Fruit fly (Drosophila melanogaster) whole organism, embryonic: ENCODE data around the gene spg.

Experiments used
- Asciz ChIP-seq: fragments of 200-800 bp; sonication (Bioruptor generic); optimal IDR thresholded peaks from 2 replicates; lab custom pipeline; 2017; ENCODE audit warnings: missing biosample characterization, mild to moderate bottlenecking, missing genetic modification characterization, missing genetic modification reagents
- Awh ChIP-seq: fragments of 200-800 bp; sonication (Bioruptor generic); IDR thresholded peaks from 2 replicates; pipeline ENCODE4, ENCODE4 v1.3.6; 2022; ENCODE audit warnings: missing biosample characterization, missing genetic modification characterization
- Bdp1 ChIP-seq: fragments of 200-800 bp; sonication (Bioruptor generic); optimal IDR thresholded peaks from 3 replicates; lab custom pipeline; 2016; ENCODE audit warnings: missing biosample characterization, missing genetic modification characterization
- CG11093 ChIP-seq: fragments of 200-800 bp; sonication (Bioruptor generic); IDR thresholded peaks from 3 replicates; pipeline ENCODE4 v1.3.6; 2022; ENCODE audit warnings: missing biosample characterization, missing genetic modification characterization
- CG12155 ChIP-seq: fragments of 200-800 bp; sonication (Bioruptor generic); optimal IDR thresholded peaks from 3 replicates; lab custom pipeline; 2016; ENCODE audit warnings: missing biosample characterization, missing genetic modification characterization
- CG12769 ChIP-seq: fragments of 200-800 bp; sonication (Bioruptor generic); optimal IDR thresholded peaks from 2 replicates; lab custom pipeline; 2019; ENCODE audit warnings: missing biosample characterization, mild to moderate bottlenecking, missing genetic modification characterization, moderate library complexity
- CG13424 ChIP-seq: fragments of 200-800 bp; sonication (Bioruptor generic); optimal IDR thresholded peaks from 2 replicates; lab custom pipeline; 2019; ENCODE audit warnings: missing biosample characterization, mild to moderate bottlenecking, missing genetic modification characterization, moderate library complexity
- CG15011 ChIP-seq: fragments of 200-800 bp; sonication (Bioruptor generic); optimal IDR thresholded peaks from 3 replicates; lab custom pipeline; 2018; ENCODE audit warnings: missing biosample characterization, mild to moderate bottlenecking, missing genetic modification characterization
- CG16779 ChIP-seq: fragments of 200-800 bp; sonication (Bioruptor generic); IDR thresholded peaks from 2 replicates; pipeline ENCODE4 v1.3.6; 2022; ENCODE audit warnings: missing biosample characterization, missing genetic modification characterization
- CG17568 ChIP-seq: fragments of 200-800 bp; sonication (Bioruptor generic); optimal IDR thresholded peaks from 2 replicates; lab custom pipeline; 2018; ENCODE audit warnings: missing biosample characterization, mild to moderate bottlenecking, missing genetic modification characterization, moderate library complexity
- CG18011 ChIP-seq: fragments of 200-800 bp; sonication (Bioruptor generic); optimal IDR thresholded peaks from 2 replicates; lab custom pipeline; 2017; ENCODE audit warnings: missing biosample characterization, missing genetic modification characterization, mild to moderate bottlenecking, moderate library complexity, missing genotype
- CG2116 ChIP-seq: fragments of 200-800 bp; sonication (Bioruptor generic); optimal IDR thresholded peaks from 3 replicates; lab custom pipeline; 2018; ENCODE audit warnings: missing biosample characterization, mild to moderate bottlenecking, missing genetic modification characterization
- CG32767 ChIP-seq: fragments of 200-800 bp; sonication (Bioruptor generic); IDR thresholded peaks from 2 replicates; pipeline ENCODE4 v1.3.6; 2022; ENCODE audit warnings: missing biosample characterization, missing genetic modification characterization
- CG3838 ChIP-seq: fragments of 200-800 bp; sonication (Bioruptor generic); optimal IDR thresholded peaks from 3 replicates; lab custom pipeline; 2016; ENCODE audit warnings: missing biosample characterization, missing genetic modification characterization
- CG4424 ChIP-seq: fragments of 200-800 bp; sonication (Bioruptor generic); optimal IDR thresholded peaks from 3 replicates; lab custom pipeline; 2016; ENCODE audit warnings: missing biosample characterization, missing genetic modification characterization
- CG5180 ChIP-seq: fragments of 200-800 bp; sonication (Bioruptor generic); optimal IDR thresholded peaks from 3 replicates; lab custom pipeline; 2017; ENCODE audit warnings: missing biosample characterization, missing genetic modification characterization, mild to moderate bottlenecking, moderate library complexity, missing genetic modification reagents
- CG6854 ChIP-seq: fragments of 200-800 bp; sonication (Bioruptor generic); optimal IDR thresholded peaks from 3 replicates; lab custom pipeline; 2017; ENCODE audit warnings: missing biosample characterization, mild to moderate bottlenecking, missing genetic modification characterization
- CG7372 ChIP-seq: fragments of 200-800 bp; sonication (Bioruptor generic); IDR thresholded peaks from 2 replicates; pipeline ENCODE4 v1.3.6; 2022; ENCODE audit warnings: missing biosample characterization, missing genetic modification characterization
- CG7556 ChIP-seq: fragments of 200-800 bp; sonication (Bioruptor generic); optimal IDR thresholded peaks from 2 replicates; lab custom pipeline; 2017; ENCODE audit warnings: missing biosample characterization, mild to moderate bottlenecking, missing genetic modification characterization
- D ChIP-seq, 2 experiments: fragments of 200-800 bp in 1 of 2; fragments of >200 bp in 1 of 2; sonication (Bioruptor generic) in 1 of 2; optimal IDR thresholded peaks; 2 replicates in 1 of 2; 3 replicates in 1 of 2; lab custom pipeline; 2017; ENCODE audit warnings: mild to moderate bottlenecking in 1 of 2, missing biosample characterization in 1 of 2, missing genetic modification characterization in 1 of 2, missing genetic modification reagents in 1 of 2
- D19A ChIP-seq: fragments of 200-800 bp; optimal IDR thresholded peaks from 3 replicates; lab custom pipeline; 2019; ENCODE audit warnings: missing biosample characterization, mild to moderate bottlenecking, missing genetic modification characterization, moderate library complexity
- Dfd ChIP-seq, 2 experiments: fragments of >200 bp; optimal IDR thresholded peaks; 2 replicates each; lab custom pipeline; 2017; ENCODE audit warnings: missing biosample characterization in 2 of 2, missing genetic modification characterization in 2 of 2
- Fer2 ChIP-seq: fragments of 200-800 bp; sonication (Bioruptor generic); optimal IDR thresholded peaks from 2 replicates; lab custom pipeline; 2018; ENCODE audit warnings: missing biosample characterization, mild to moderate bottlenecking, missing genetic modification characterization, moderate library complexity
- GATAe ChIP-seq: fragments of 200-800 bp; sonication (Bioruptor generic); conservative IDR thresholded peaks from 2 replicates; pipeline ENCODE4 v1.3.6; 2022; ENCODE audit warnings: missing biosample characterization, missing genetic modification characterization
- MTF-1 ChIP-seq: fragments of 200-800 bp; sonication (Bioruptor generic); optimal IDR thresholded peaks from 2 replicates; lab custom pipeline; 2018; ENCODE audit warnings: missing biosample characterization, mild to moderate bottlenecking, missing genetic modification characterization, borderline replicate concordance
- ab ChIP-seq: fragments of 200-800 bp; sonication (Bioruptor generic); optimal IDR thresholded peaks from 2 replicates; lab custom pipeline; 2016; ENCODE audit warnings: missing biosample characterization, missing genetic modification characterization
- abd-A ChIP-seq: fragments of 200-800 bp; sonication (Bioruptor generic); optimal IDR thresholded peaks from 3 replicates; lab custom pipeline; 2019; ENCODE audit warnings: missing biosample characterization, mild to moderate bottlenecking, missing genetic modification characterization, moderate library complexity
- aop ChIP-seq: fragments of 200-800 bp; sonication (Bioruptor generic); IDR thresholded peaks from 2 replicates; pipeline ENCODE4 v1.3.6; 2022; ENCODE audit warnings: missing biosample characterization, missing genetic modification characterization
- ash1 ChIP-seq: fragments of 200-800 bp; sonication (Bioruptor generic); optimal IDR thresholded peaks from 2 replicates; lab custom pipeline; 2018; ENCODE audit warnings: missing biosample characterization, mild to moderate bottlenecking, missing genetic modification characterization
- ato ChIP-seq: fragments of 200-800 bp; sonication (Bioruptor generic); IDR thresholded peaks from 2 replicates; pipeline ENCODE4 v1.3.6; 2022; ENCODE audit warnings: missing biosample characterization, missing genetic modification characterization; ENCODE audit not compliant: partially characterized antibody
- bigmax ChIP-seq: fragments of 200-800 bp; sonication (Bioruptor generic); optimal IDR thresholded peaks from 2 replicates; lab custom pipeline; 2018; ENCODE audit warnings: missing biosample characterization, mild to moderate bottlenecking, missing genetic modification characterization
- cad ChIP-seq: fragments of >200 bp; optimal IDR thresholded peaks from 2 replicates; lab custom pipeline; 2017; ENCODE audit warnings: missing biosample characterization, missing genetic modification characterization
- cg ChIP-seq: fragments of 200-800 bp; sonication (Bioruptor generic); optimal IDR thresholded peaks from 3 replicates; lab custom pipeline; 2019; ENCODE audit warnings: missing biosample characterization, mild to moderate bottlenecking, missing genetic modification characterization, moderate library complexity
- chif ChIP-seq, 2 experiments: fragments of 200-800 bp; sonication (Bioruptor generic); optimal IDR thresholded peaks; 3 replicates each; lab custom pipeline; 2016; ENCODE audit warnings: missing biosample characterization in 2 of 2, missing genetic modification characterization in 2 of 2
- dm ChIP-seq: fragments of 200-800 bp; sonication (Bioruptor generic); optimal IDR thresholded peaks from 3 replicates; lab custom pipeline; 2016; ENCODE audit warnings: missing biosample characterization, missing genetic modification characterization
- gcm ChIP-seq: fragments of 200-800 bp; sonication (Bioruptor generic); optimal IDR thresholded peaks from 2 replicates; lab custom pipeline; 2019; ENCODE audit warnings: missing biosample characterization, mild to moderate bottlenecking, missing genetic modification characterization, moderate library complexity
- gem ChIP-seq: fragments of 200-800 bp; sonication (Bioruptor generic); optimal IDR thresholded peaks from 2 replicates; lab custom pipeline; 2019; ENCODE audit warnings: missing biosample characterization, mild to moderate bottlenecking, missing genetic modification characterization, moderate library complexity
- gt ChIP-seq: fragments of 200-800 bp; sonication (Bioruptor generic); IDR thresholded peaks from 2 replicates; pipeline ENCODE4 v1.3.6; 2022; ENCODE audit warnings: missing biosample characterization, missing genetic modification characterization
- hb ChIP-seq: fragments of 200-800 bp; sonication (Bioruptor generic); IDR thresholded peaks from 3 replicates; pipeline ENCODE4 v1.3.6; 2022; ENCODE audit warnings: missing biosample characterization, missing genetic modification characterization; ENCODE audit not compliant: partially characterized antibody
- jumu ChIP-seq: fragments of 200-800 bp; sonication (Bioruptor generic); optimal IDR thresholded peaks from 3 replicates; lab custom pipeline; 2016; ENCODE audit warnings: missing biosample characterization, missing genetic modification characterization
- lab ChIP-seq: fragments of 200-800 bp; sonication (Bioruptor generic); optimal IDR thresholded peaks from 3 replicates; lab custom pipeline; 2017; ENCODE audit warnings: missing biosample characterization, missing genetic modification characterization, mild to moderate bottlenecking, moderate library complexity, missing genetic modification reagents
- maf-S ChIP-seq: fragments of 200-800 bp; sonication (Bioruptor generic); optimal IDR thresholded peaks from 2 replicates; lab custom pipeline; 2016; ENCODE audit warnings: missing biosample characterization, missing genetic modification characterization
- nom ChIP-seq: fragments of 200-800 bp; sonication (Bioruptor generic); optimal IDR thresholded peaks from 2 replicates; lab custom pipeline; 2017; ENCODE audit warnings: missing biosample characterization, missing genetic modification characterization, mild to moderate bottlenecking, moderate library complexity, missing genetic modification reagents
- pan ChIP-seq, 4 experiments: fragments of >200 bp in 3 of 4; fragments of 200-800 bp in 1 of 4; sonication (Bioruptor generic) in 1 of 4; optimal IDR thresholded peaks in 3 of 4; IDR thresholded peaks in 1 of 4; 2 replicates each; pipeline versions ENCODE4 v1.3.6 to Lab custom; 2017 to 2022; ENCODE audit warnings: missing biosample characterization in 2 of 4, missing genetic modification characterization in 2 of 4, mixed read lengths in 1 of 4
- repo ChIP-seq: fragments of 200-800 bp; sonication (Bioruptor generic); optimal IDR thresholded peaks from 2 replicates; lab custom pipeline; 2016; ENCODE audit warnings: missing biosample characterization, missing genetic modification characterization
- sc ChIP-seq, 3 experiments: fragments of >200 bp in 2 of 3; fragments of 200-800 bp in 1 of 3; sonication (Bioruptor generic) in 1 of 3; optimal IDR thresholded peaks; 2 replicates in 2 of 3; 3 replicates in 1 of 3; lab custom pipeline; 2017; ENCODE audit warnings: mild to moderate bottlenecking in 1 of 3, missing biosample characterization in 1 of 3, missing genetic modification characterization in 1 of 3, missing genetic modification reagents in 1 of 3
- sima ChIP-seq: fragments of 200-800 bp; sonication (Bioruptor generic); optimal IDR thresholded peaks from 2 replicates; lab custom pipeline; 2016; ENCODE audit warnings: missing biosample characterization, missing genetic modification characterization
- tgo ChIP-seq: fragments of 200-800 bp; sonication (Bioruptor generic); IDR thresholded peaks from 3 replicates; pipeline ENCODE4 v1.3.6; 2022; ENCODE audit warnings: missing biosample characterization, missing genetic modification characterization
- zfh1 ChIP-seq: fragments of 200-800 bp; sonication (Bioruptor generic); IDR thresholded peaks from 3 replicates; pipeline ENCODE4 v1.3.6; 2022; ENCODE audit warnings: missing biosample characterization, missing genetic modification characterization

The spg gene

DNA sequence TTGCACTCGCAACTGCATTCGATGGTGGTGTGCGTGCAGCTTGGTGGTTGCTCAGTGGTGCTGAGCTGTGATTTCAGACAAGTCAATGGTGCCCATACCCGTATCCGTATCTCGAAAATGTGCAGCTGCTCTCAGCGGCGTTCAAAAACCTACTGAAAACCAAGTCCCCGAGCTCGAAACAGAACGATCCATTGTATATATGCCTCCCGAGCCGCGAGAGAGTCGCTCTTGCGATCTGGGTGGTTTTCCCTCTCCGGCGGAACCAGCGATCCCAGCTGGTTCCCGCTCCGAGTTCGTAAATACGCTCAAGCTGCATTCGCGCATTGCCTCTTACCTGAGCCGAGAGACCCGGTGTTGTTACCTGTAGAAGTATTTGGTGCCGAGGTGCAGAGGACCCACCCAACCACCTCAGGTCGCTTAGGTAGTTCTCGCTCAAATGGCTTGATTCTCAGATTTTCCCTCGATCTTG is 14.0 kb downstream of the spg start, which contains the start of gene Inx3 (continued):
- TF ChIP-seq CG12155 (GFP tag; lab: Kevin White, UChicago) (no peak), CG7372 (no peak), gem (tag; lab: Kevin White, UChicago) (no peak), Asciz (no peak), chif (GFP tag; optimal IDR thresholded peaks at IDR 0.05; lab: Kevin White, UChicago) (no peak), D19A (tag; lab: Kevin White, UChicago) (no peak), CG5180 (no peak), CG15011 (no peak), sc (optimal IDR thresholded peaks at IDR 0.05; lab: Kevin White, UChicago) (no peak), sc (GFP tag; optimal IDR thresholded peaks at IDR 0.05; lab: Kevin White, UChicago) (no peak), abd-A (tag; lab: Kevin White, UChicago) (peak; percentile 8), CG12769 (tag; lab: Kevin White, UChicago) (peak; percentile 70), bigmax (GFP tag; lab: Kevin White, UChicago) (no peak), dm (GFP tag; lab: Kevin White, UChicago) (no peak), repo (peak; percentile 8), Dfd (GFP tag; optimal IDR thresholded peaks at IDR 0.05; lab: Kevin White, UChicago) (no peak), jumu (GFP tag; lab: Kevin White, UChicago) (no peak), CG32767 (no peak), CG16779 (GFP tag; lab: Robert Waterston, UW) (no peak), nom (no peak), GATAe (GFP tag; lab: Robert Waterston, UW) (no peak), aop (GFP tag; lab: Robert Waterston, UW) (no peak), cad (GFP tag; lab: Kevin White, UChicago) (no peak), gcm (GFP tag; lab: Kevin White, UChicago) (peak; percentile 60), Fer2 (tag; lab: Kevin White, UChicago) (no peak), tgo (GFP tag; lab: Robert Waterston, UW) (no peak), MTF-1 (GFP tag; lab: Kevin White, UChicago) (peak; percentile 22), cg (GFP tag; lab: Kevin White, UChicago) (peak; percentile 74), ab (no peak), ash1 (GFP tag; lab: Kevin White, UChicago) (no peak), maf-S (GFP tag; lab: Kevin White, UChicago) (no peak), lab (no peak), Awh (GFP tag; lab: Robert Waterston, UW) (no peak), CG4424 (GFP tag; lab: Kevin White, UChicago) (no peak), CG18011 (no peak), CG7556 (GFP tag; lab: Kevin White, UChicago) (no peak), ato (GFP tag; lab: Robert Waterston, UW) (no peak), zfh1 (peak; percentile 56; the same call in 1 of the 3 replicates), CG3838 (GFP tag; lab: Kevin White, UChicago) (no peak), CG13424 (tag; lab: Kevin White, UChicago) (no peak), D (optimal IDR thresholded peaks at IDR 0.05; lab: Kevin White, UChicago) (peak; percentile 35), D (GFP tag; optimal IDR thresholded peaks at IDR 0.05; lab: Kevin White, UChicago) (no peak), Bdp1 (GFP tag; lab: Kevin White, UChicago) (no peak), hb (GFP tag; lab: Robert Waterston, UW) (no peak), CG6854 (peak; percentile 7), sima (no peak), CG17568 (no peak), gt (GFP tag; lab: Robert Waterston, UW) (no peak), pan (optimal IDR thresholded peaks at IDR 0.05; lab: Kevin White, UChicago) (no peak), pan (GFP tag; optimal IDR thresholded peaks at IDR 0.05 in 1 of 2, IDR thresholded peaks at IDR 0.05 in 1 of 2) (no peak), CG2116 (GFP tag; lab: Kevin White, UChicago) (no peak), CG11093 (no peak)
